Fruit fly (Drosophila melanogaster) whole organism, embryonic: Measurements from ENCODE around the gene CG43886.

ENCODE experiments used
- ATbp ChIP-seq: fragments of 200-800 bp; sonication (Bioruptor generic); optimal IDR thresholded peaks from 2 replicates; lab custom pipeline; 2017; ENCODE audit warnings: missing biosample characterization, mild to moderate bottlenecking, missing genetic modification characterization, missing genetic modification reagents
- Atf-2 ChIP-seq: fragments of 200-800 bp; sonication (Bioruptor generic); optimal IDR thresholded peaks from 2 replicates; lab custom pipeline; 2016; ENCODE audit warnings: missing biosample characterization, missing genetic modification characterization
- Atf6 ChIP-seq: fragments of 200-800 bp; sonication (Bioruptor generic); IDR thresholded peaks from 2 replicates; pipeline ENCODE4 v1.3.6; 2022; ENCODE audit warnings: missing biosample characterization, missing genetic modification characterization
- Awh ChIP-seq: fragments of 200-800 bp; sonication (Bioruptor generic); IDR thresholded peaks from 2 replicates; pipeline ENCODE4, ENCODE4 v1.3.6; 2022; ENCODE audit warnings: missing biosample characterization, missing genetic modification characterization
- B-H2 ChIP-seq: fragments of 200-800 bp; sonication (Bioruptor generic); optimal IDR thresholded peaks from 2 replicates; lab custom pipeline; 2018; ENCODE audit warnings: missing biosample characterization, mild to moderate bottlenecking, missing genetic modification characterization
- C15 ChIP-seq: fragments of 200-800 bp; sonication (Bioruptor generic); IDR thresholded peaks from 3 replicates; pipeline ENCODE4 v1.3.6; 2022; ENCODE audit warnings: missing biosample characterization, missing genetic modification characterization
- CG10267 ChIP-seq: fragments of 200-800 bp; sonication (Bioruptor generic); optimal IDR thresholded peaks from 2 replicates; lab custom pipeline; 2018; ENCODE audit warnings: missing biosample characterization, mild to moderate bottlenecking, missing genetic modification characterization, moderate library complexity
- CG10462 ChIP-seq: fragments of 200-800 bp; sonication (Bioruptor generic); optimal IDR thresholded peaks from 2 replicates; lab custom pipeline; 2016; ENCODE audit warnings: missing biosample characterization, missing genetic modification characterization
- CG11504 ChIP-seq: fragments of 200-800 bp; sonication (Bioruptor generic); optimal IDR thresholded peaks from 3 replicates; lab custom pipeline; 2019; ENCODE audit warnings: missing biosample characterization, mild to moderate bottlenecking, missing genetic modification characterization, moderate library complexity
- CG12155 ChIP-seq: fragments of 200-800 bp; sonication (Bioruptor generic); optimal IDR thresholded peaks from 3 replicates; lab custom pipeline; 2016; ENCODE audit warnings: missing biosample characterization, missing genetic modification characterization
- CG12744 ChIP-seq: fragments of 200-800 bp; sonication (Bioruptor generic); optimal IDR thresholded peaks from 2 replicates; lab custom pipeline; 2016; ENCODE audit warnings: missing biosample characterization, missing genetic modification characterization
- CG14050 ChIP-seq: fragments of 200-800 bp; sonication (Bioruptor generic); IDR thresholded peaks from 3 replicates; pipeline ENCODE4 v1.3.6; 2022; ENCODE audit warnings: missing biosample characterization, missing genetic modification characterization
- CG14441 ChIP-seq: fragments of 200-800 bp; sonication (Bioruptor generic); IDR thresholded peaks from 2 replicates; pipeline ENCODE4 v1.3.6; 2022; ENCODE audit warnings: missing biosample characterization, missing genetic modification characterization
- CG15073 ChIP-seq: fragments of 200-800 bp; sonication (Bioruptor generic); optimal IDR thresholded peaks from 2 replicates; lab custom pipeline; 2016; ENCODE audit warnings: missing biosample characterization, missing genetic modification characterization
- CG31224 ChIP-seq: fragments of 200-800 bp; sonication (Bioruptor generic); IDR thresholded peaks from 2 replicates; pipeline ENCODE4 v1.3.6; 2022; ENCODE audit warnings: missing biosample characterization, missing genetic modification characterization
- CG4328 ChIP-seq: fragments of 200-800 bp; sonication (Bioruptor generic); optimal IDR thresholded peaks from 3 replicates; lab custom pipeline; 2017; ENCODE audit warnings: missing biosample characterization, missing genetic modification reagents, missing genetic modification characterization
- CG6175 ChIP-seq: fragments of 200-800 bp; sonication (Bioruptor generic); IDR thresholded peaks from 3 replicates; pipeline ENCODE4 v1.3.6; 2022; ENCODE audit warnings: missing biosample characterization, missing genetic modification characterization
- D19A ChIP-seq: fragments of 200-800 bp; optimal IDR thresholded peaks from 3 replicates; lab custom pipeline; 2019; ENCODE audit warnings: missing biosample characterization, mild to moderate bottlenecking, missing genetic modification characterization, moderate library complexity
- Dbx ChIP-seq: fragments of 200-800 bp; sonication (Bioruptor generic); IDR thresholded peaks from 3 replicates; pipeline ENCODE4 v1.3.6; 2022; ENCODE audit warnings: missing biosample characterization, missing genetic modification characterization
- Dref ChIP-seq: fragments of 200-800 bp; sonication (Bioruptor generic); IDR thresholded peaks from 2 replicates; pipeline ENCODE4 v1.3.6; 2022; ENCODE audit warnings: missing biosample characterization, missing genetic modification characterization
- Drgx ChIP-seq: fragments of 200-800 bp; sonication (Bioruptor generic); IDR thresholded peaks from 2 replicates; pipeline ENCODE4 v1.3.6; 2022; ENCODE audit warnings: missing biosample characterization, missing genetic modification characterization
- Gsc ChIP-seq: fragments of 200-800 bp; sonication (Bioruptor generic); IDR thresholded peaks from 2 replicates; pipeline ENCODE4 v1.3.6; 2022; ENCODE audit warnings: missing biosample characterization, missing genetic modification characterization
- Hr39 ChIP-seq: fragments of >200 bp; optimal IDR thresholded peaks from 2 replicates; lab custom pipeline; 2017
- Hr51 ChIP-seq, 2 experiments: fragments of 200-800 bp; sonication (Bioruptor generic); optimal IDR thresholded peaks; 2 replicates in 1 of 2; 3 replicates in 1 of 2; lab custom pipeline; 2016 to 2018; ENCODE audit warnings: missing biosample characterization in 2 of 2, missing genetic modification characterization in 2 of 2, mild to moderate bottlenecking in 1 of 2, moderate library complexity in 1 of 2
- Lim3 ChIP-seq: fragments of 200-800 bp; sonication (Bioruptor generic); IDR thresholded peaks from 2 replicates; pipeline ENCODE4 v1.3.6; 2022; ENCODE audit warnings: missing biosample characterization, missing genetic modification characterization
- Mad ChIP-seq: fragments of 200-800 bp; sonication (Bioruptor generic); optimal IDR thresholded peaks from 2 replicates; lab custom pipeline; 2016; ENCODE audit warnings: missing biosample characterization, missing genetic modification characterization
- Pdp1 ChIP-seq, 2 experiments: fragments of 200-800 bp; sonication (Bioruptor generic); optimal IDR thresholded peaks; 3 replicates each; lab custom pipeline; 2016; ENCODE audit warnings: missing biosample characterization in 2 of 2, missing genetic modification characterization in 2 of 2, mild to moderate bottlenecking in 1 of 2, moderate library complexity in 1 of 2
- Rx ChIP-seq: fragments of 200-800 bp; sonication (Bioruptor generic); IDR thresholded peaks from 2 replicates; pipeline ENCODE4 v1.3.6; 2022; ENCODE audit warnings: missing biosample characterization, missing genetic modification characterization
- Vsx1 ChIP-seq: fragments of 200-800 bp; sonication (Bioruptor generic); optimal IDR thresholded peaks from 2 replicates; lab custom pipeline; 2017; ENCODE audit warnings: missing biosample characterization, mild to moderate bottlenecking, missing genetic modification characterization, missing genetic modification reagents
- Xrp1 ChIP-seq: fragments of 200-800 bp; sonication (Bioruptor generic); IDR thresholded peaks from 2 replicates; pipeline ENCODE4 v1.3.6; 2022; ENCODE audit warnings: missing biosample characterization, missing genetic modification characterization
- ab ChIP-seq: fragments of 200-800 bp; sonication (Bioruptor generic); optimal IDR thresholded peaks from 2 replicates; lab custom pipeline; 2016; ENCODE audit warnings: missing biosample characterization, missing genetic modification characterization
- abd-A ChIP-seq: fragments of 200-800 bp; sonication (Bioruptor generic); optimal IDR thresholded peaks from 3 replicates; lab custom pipeline; 2019; ENCODE audit warnings: missing biosample characterization, mild to moderate bottlenecking, missing genetic modification characterization, moderate library complexity
- ato ChIP-seq: fragments of 200-800 bp; sonication (Bioruptor generic); IDR thresholded peaks from 2 replicates; pipeline ENCODE4 v1.3.6; 2022; ENCODE audit warnings: missing biosample characterization, missing genetic modification characterization; ENCODE audit not compliant: partially characterized antibody
- chn ChIP-seq: fragments of 200-800 bp; sonication (Bioruptor generic); optimal IDR thresholded peaks from 2 replicates; lab custom pipeline; 2016; ENCODE audit warnings: missing biosample characterization, missing genetic modification characterization
- croc ChIP-seq: fragments of 200-800 bp; sonication (Bioruptor generic); conservative IDR thresholded peaks from 3 replicates; pipeline ENCODE4 v1.3.6; 2022; ENCODE audit warnings: missing biosample characterization, missing genetic modification characterization
- dmrt99B ChIP-seq: fragments of 200-800 bp; sonication (Bioruptor generic); optimal IDR thresholded peaks from 2 replicates; lab custom pipeline; 2018; ENCODE audit warnings: missing biosample characterization, mild to moderate bottlenecking, missing genetic modification characterization, moderate library complexity
- dysf ChIP-seq: fragments of 200-800 bp; sonication (Bioruptor generic); IDR thresholded peaks from 3 replicates; pipeline ENCODE4 v1.3.6; 2022; ENCODE audit warnings: missing biosample characterization, missing genetic modification characterization
- gsb-n ChIP-seq: fragments of 200-800 bp; sonication (Bioruptor generic); optimal IDR thresholded peaks from 3 replicates; lab custom pipeline; 2018; ENCODE audit warnings: missing biosample characterization, mild to moderate bottlenecking, missing genetic modification characterization
- her ChIP-seq: fragments of 200-800 bp; sonication (Bioruptor generic); optimal IDR thresholded peaks from 2 replicates; lab custom pipeline; 2016; ENCODE audit warnings: missing biosample characterization, missing genetic modification characterization
- oc ChIP-seq: fragments of 200-800 bp; sonication (Bioruptor generic); optimal IDR thresholded peaks from 2 replicates; lab custom pipeline; 2018; ENCODE audit warnings: missing biosample characterization, mild to moderate bottlenecking, missing genetic modification characterization, moderate library complexity
- odd ChIP-seq: fragments of 200-800 bp; sonication (Bioruptor generic); optimal IDR thresholded peaks from 2 replicates; lab custom pipeline; 2017; ENCODE audit warnings: missing biosample characterization, mild to moderate bottlenecking, missing genetic modification characterization
- p53 ChIP-seq: fragments of 200-800 bp; sonication (Bioruptor generic); optimal IDR thresholded peaks from 2 replicates; lab custom pipeline; 2016; ENCODE audit warnings: missing biosample characterization, missing genetic modification characterization
- sens ChIP-seq: fragments of 200-800 bp; sonication (Bioruptor generic); peaks from one replicate; lab custom pipeline; 2016; ENCODE audit warnings: missing biosample characterization, missing genetic modification characterization
- seq ChIP-seq: fragments of 200-800 bp; sonication (Bioruptor generic); IDR thresholded peaks from 2 replicates; pipeline ENCODE4 v1.3.6; 2022; ENCODE audit warnings: missing biosample characterization, missing genetic modification characterization
- shn ChIP-seq: fragments of 200-800 bp; sonication (Bioruptor generic); optimal IDR thresholded peaks from 3 replicates; lab custom pipeline; 2016; ENCODE audit warnings: missing biosample characterization, missing genetic modification characterization
- sqz ChIP-seq: fragments of 200-800 bp; sonication (Bioruptor generic); optimal IDR thresholded peaks from 3 replicates; lab custom pipeline; 2018; ENCODE audit warnings: missing biosample characterization, mild to moderate bottlenecking, missing genetic modification characterization
- stwl ChIP-seq: fragments of 200-800 bp; sonication (Bioruptor generic); optimal IDR thresholded peaks from 3 replicates; lab custom pipeline; 2018; ENCODE audit warnings: missing biosample characterization, mild to moderate bottlenecking, missing genetic modification characterization, moderate library complexity
- tap ChIP-seq: fragments of 200-800 bp; optimal IDR thresholded peaks from 3 replicates; lab custom pipeline; 2019; ENCODE audit warnings: missing biosample characterization, mild to moderate bottlenecking, missing genetic modification characterization, moderate library complexity
- trh ChIP-seq: fragments of 200-800 bp; sonication (Bioruptor generic); optimal IDR thresholded peaks from 2 replicates; lab custom pipeline; 2016; ENCODE audit warnings: missing biosample characterization, missing genetic modification characterization
- tx ChIP-seq: fragments of 200-800 bp; sonication (Bioruptor generic); optimal IDR thresholded peaks from 2 replicates; lab custom pipeline; 2016; ENCODE audit warnings: missing biosample characterization, missing genetic modification characterization
- vvl ChIP-seq: fragments of 200-800 bp; sonication (Bioruptor generic); IDR thresholded peaks from 2 replicates; pipeline ENCODE4 v1.3.6; 2022; ENCODE audit warnings: missing biosample characterization, missing genetic modification characterization
- wdn ChIP-seq: fragments of 200-800 bp; sonication (Bioruptor generic); IDR thresholded peaks from 2 replicates; pipeline ENCODE4 v1.3.6; 2022; ENCODE audit warnings: missing biosample characterization, missing genetic modification characterization

The CG43886 gene

DNA sequence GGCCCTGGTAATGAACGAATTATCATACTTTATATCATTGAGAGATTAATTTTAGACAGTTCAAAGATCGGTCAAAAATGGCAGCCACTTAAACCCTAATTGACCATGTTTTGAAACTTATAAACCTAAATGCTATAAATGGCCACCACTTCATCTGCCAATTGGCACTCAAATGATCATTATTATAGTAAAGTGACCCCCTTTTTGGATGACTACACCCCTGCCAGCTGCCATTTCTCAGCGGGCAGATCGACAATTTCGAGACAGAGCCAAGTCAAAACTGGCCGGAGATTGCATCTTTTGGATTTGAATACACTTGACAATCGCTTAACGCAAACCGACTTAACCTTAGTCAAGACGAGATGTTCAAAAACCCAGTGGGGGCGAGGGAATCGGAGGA is 3.4 kb downstream of the CG43886 start:
- TF ChIP-seq CG12744 (GFP tag; lab: Kevin White, UChicago) (no peak), Drgx (GFP tag; lab: Robert Waterston, UW) (peak; percentile 41; the same call in 1 of the 2 replicates), Xrp1 (GFP tag; lab: Robert Waterston, UW) (no peak), odd (GFP tag; lab: Kevin White, UChicago) (no peak), Dbx (GFP tag; lab: Robert Waterston, UW) (no peak), ATbp (GFP tag; lab: Kevin White, UChicago) (no peak), D19A (tag; lab: Kevin White, UChicago) (no peak), dysf (GFP tag; lab: Robert Waterston, UW) (no peak), CG12155 (GFP tag; lab: Kevin White, UChicago) (no peak), tx (GFP tag; lab: Kevin White, UChicago) (no peak), chn (no peak), CG6175 (GFP tag; lab: Robert Waterston, UW) (no peak), her (GFP tag; lab: Kevin White, UChicago) (no peak), p53 (GFP tag; lab: Kevin White, UChicago) (no peak), shn (GFP tag; lab: Kevin White, UChicago) (no peak), CG11504 (tag; lab: Kevin White, UChicago) (peak; percentile 12), CG10267 (no peak), Hr51 (GFP tag; optimal IDR thresholded peaks at IDR 0.05; lab: Kevin White, UChicago) (peak in 1 of 2 experiments; percentile 22), CG15073 (GFP tag; lab: Kevin White, UChicago) (no peak), sens (GFP tag; lab: Kevin White, UChicago) (peak; percentile 57), dmrt99B (tag; lab: Kevin White, UChicago) (peak; percentile 29), Dref (no peak), Mad (GFP tag; lab: Kevin White, UChicago) (no peak), trh (GFP tag; lab: Kevin White, UChicago) (no peak), CG14050 (no peak), tap (tag; lab: Kevin White, UChicago) (no peak), Atf-2 (GFP tag; lab: Kevin White, UChicago) (no peak), croc (GFP tag; lab: Robert Waterston, UW) (no peak), CG31224 (GFP tag; lab: Robert Waterston, UW) (no peak), Rx (GFP tag; lab: Robert Waterston, UW) (no peak), ab (GFP tag; lab: Kevin White, UChicago) (no peak), B-H2 (GFP tag; lab: Kevin White, UChicago) (no peak), Hr39 (no peak), CG14441 (GFP tag; lab: Robert Waterston, UW) (peak; percentile 48; the same call in 1 of the 2 replicates), CG4328 (GFP tag; lab: Kevin White, UChicago) (no peak), C15 (GFP tag; lab: Robert Waterston, UW) (no peak), Gsc (GFP tag; lab: Robert Waterston, UW) (no peak), seq (GFP tag; lab: Robert Waterston, UW) (no peak)

DNA sequence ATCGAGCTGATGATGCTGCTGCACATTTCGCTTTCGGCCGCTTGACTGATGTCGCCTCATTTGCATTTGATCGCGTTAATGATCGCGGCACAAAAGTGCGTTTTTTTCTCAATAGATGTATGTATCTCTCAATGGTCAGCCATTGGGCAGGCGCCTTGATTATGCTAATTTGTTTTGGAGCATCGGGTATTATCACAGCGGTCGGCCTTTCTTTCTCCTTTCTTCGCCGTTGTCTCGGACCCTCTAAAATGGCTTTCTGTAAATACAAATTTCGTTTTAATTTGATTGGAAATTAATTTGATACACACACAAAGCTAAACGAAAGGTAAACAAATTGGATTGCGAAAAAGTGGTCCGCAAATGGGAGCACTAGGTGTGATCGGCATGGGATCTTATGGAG is 4.2 kb downstream of the CG43886 start:
- TF ChIP-seq shn (GFP tag; lab: Kevin White, UChicago), result no peak
- no peak for TF ChIP-seq Lim3 (GFP tag; lab: Robert Waterston, UW)
- TF ChIP-seq vvl (GFP tag; lab: Robert Waterston, UW), result peak; percentile 79; the same call in 1 of the 2 replicates
- TF ChIP-seq Atf6 (GFP tag; lab: Robert Waterston, UW), result no peak
- peak; percentile 79 for TF ChIP-seq oc (tag; lab: Kevin White, UChicago)
- TF ChIP-seq Awh, result 0 out of 2 replicates have a peak, but pooled peaks have one; percentile 5
- peak in 1 of 2 experiments; percentile 44 for TF ChIP-seq Pdp1 (GFP tag; optimal IDR thresholded peaks at IDR 0.05; lab: Kevin White, UChicago)
- no peak for TF ChIP-seq ato
- TF ChIP-seq stwl (tag; lab: Kevin White, UChicago), result no peak
- peak; percentile 27 for TF ChIP-seq sqz (GFP tag; lab: Kevin White, UChicago)
- no peak for TF ChIP-seq wdn (GFP tag; lab: Robert Waterston, UW)
- TF ChIP-seq CG10462 (GFP tag; lab: Kevin White, UChicago), result no peak
- peak; percentile 7 for TF ChIP-seq gsb-n (tag; lab: Kevin White, UChicago)
- TF ChIP-seq Vsx1 (GFP tag; lab: Kevin White, UChicago), result peak; percentile 8
- TF ChIP-seq abd-A (tag; lab: Kevin White, UChicago), result peak; percentile 59
- TF ChIP-seq, all 482 proteins: peak for 8
